Fruit fly (Drosophila melanogaster) whole organism, embryonic: ENCODE data around the gene CG8312.

Source experiments
- Bdp1 ChIP-seq: fragments of 200-800 bp; sonication (Bioruptor generic); optimal IDR thresholded peaks from 3 replicates; lab custom pipeline; 2016; ENCODE audit warnings: missing biosample characterization, missing genetic modification characterization
- CG10274 ChIP-seq: fragments of 200-800 bp; sonication (Bioruptor generic); optimal IDR thresholded peaks from 3 replicates; lab custom pipeline; 2017; ENCODE audit warnings: missing biosample characterization, mild to moderate bottlenecking, missing genetic modification characterization
- CG11085 ChIP-seq: fragments of 200-800 bp; sonication (Bioruptor generic); IDR thresholded peaks from 2 replicates; pipeline ENCODE4 v1.3.6; 2022; ENCODE audit warnings: missing biosample characterization, missing genetic modification characterization
- CG11398 ChIP-seq: fragments of 200-800 bp; sonication (Bioruptor generic); optimal IDR thresholded peaks from 2 replicates; lab custom pipeline; 2016; ENCODE audit warnings: missing biosample characterization, missing genetic modification characterization
- CG11456 ChIP-seq: fragments of 200-800 bp; sonication (Bioruptor generic); IDR thresholded peaks from 3 replicates; pipeline ENCODE4 v1.3.6; 2022; ENCODE audit warnings: missing biosample characterization, missing genetic modification characterization
- CG12236 ChIP-seq: fragments of 200-800 bp; sonication (Bioruptor generic); optimal IDR thresholded peaks from 2 replicates; lab custom pipeline; 2016; ENCODE audit warnings: missing biosample characterization, missing genetic modification characterization
- CG14014 ChIP-seq: fragments of 200-800 bp; sonication (Bioruptor generic); IDR thresholded peaks from 2 replicates; pipeline ENCODE4 v1.3.6; 2022; ENCODE audit warnings: missing biosample characterization, missing genetic modification characterization
- CG16863 ChIP-seq: fragments of 200-800 bp; sonication (Bioruptor generic); optimal IDR thresholded peaks from 3 replicates; lab custom pipeline; 2016; ENCODE audit warnings: missing biosample characterization, missing genetic modification characterization
- CG18619 ChIP-seq: fragments of 200-800 bp; sonication (Bioruptor generic); optimal IDR thresholded peaks from 3 replicates; lab custom pipeline; 2017; ENCODE audit warnings: missing biosample characterization, mild to moderate bottlenecking, missing genetic modification characterization
- CG30403 ChIP-seq: fragments of 200-800 bp; sonication (Bioruptor generic); optimal IDR thresholded peaks from 3 replicates; lab custom pipeline; 2016; ENCODE audit warnings: missing biosample characterization, missing genetic modification characterization
- CG4707 ChIP-seq: fragments of 200-800 bp; sonication (Bioruptor generic); optimal IDR thresholded peaks from 2 replicates; lab custom pipeline; 2018; ENCODE audit warnings: missing biosample characterization, mild to moderate bottlenecking, missing genetic modification characterization, moderate library complexity
- CG4730 ChIP-seq: fragments of 200-800 bp; sonication (Bioruptor generic); IDR thresholded peaks from 2 replicates; pipeline ENCODE4 v1.3.6; 2022; ENCODE audit warnings: missing biosample characterization, missing genetic modification characterization
- CG4854 ChIP-seq: fragments of 200-800 bp; sonication (Bioruptor generic); optimal IDR thresholded peaks from 2 replicates; lab custom pipeline; 2016; ENCODE audit warnings: missing biosample characterization, missing genetic modification characterization, inconsistent platforms
- CG6813 ChIP-seq: fragments of 200-800 bp; sonication (Bioruptor generic); optimal IDR thresholded peaks from 2 replicates; lab custom pipeline; 2017; ENCODE audit warnings: missing biosample characterization, missing genetic modification characterization, mild to moderate bottlenecking, moderate library complexity, missing genetic modification reagents
- CG7357 ChIP-seq: fragments of 200-800 bp; sonication (Bioruptor generic); IDR thresholded peaks from 3 replicates; pipeline ENCODE4 v1.3.6; 2022; ENCODE audit warnings: missing biosample characterization, missing genetic modification characterization
- CG7963 ChIP-seq: fragments of 200-800 bp; sonication (Bioruptor generic); IDR thresholded peaks from 3 replicates; pipeline ENCODE4 v1.3.6; 2022; ENCODE audit warnings: missing biosample characterization, missing genetic modification characterization; ENCODE audit not compliant: partially characterized antibody
- CG7987 ChIP-seq: fragments of 200-800 bp; sonication (Bioruptor generic); optimal IDR thresholded peaks from 2 replicates; lab custom pipeline; 2018; ENCODE audit warnings: missing biosample characterization, mild to moderate bottlenecking, missing genetic modification characterization, moderate library complexity
- CG8359 ChIP-seq: fragments of 200-800 bp; sonication (Bioruptor generic); optimal IDR thresholded peaks from 2 replicates; lab custom pipeline; 2017; ENCODE audit warnings: missing biosample characterization, mild to moderate bottlenecking, missing genetic modification characterization, borderline replicate concordance
- CG9437 ChIP-seq: fragments of 200-800 bp; sonication (Bioruptor generic); optimal IDR thresholded peaks from 2 replicates; lab custom pipeline; 2018; ENCODE audit warnings: missing biosample characterization, mild to moderate bottlenecking, missing genetic modification characterization
- Dek ChIP-seq: fragments of 200-800 bp; sonication (Bioruptor generic); optimal IDR thresholded peaks from 3 replicates; lab custom pipeline; 2019; ENCODE audit warnings: missing biosample characterization, mild to moderate bottlenecking, missing genetic modification characterization, moderate library complexity
- Elba2 ChIP-seq: fragments of 200-800 bp; sonication (Bioruptor generic); optimal IDR thresholded peaks from 3 replicates; lab custom pipeline; 2016; ENCODE audit warnings: missing biosample characterization, missing genetic modification characterization
- Gsc ChIP-seq: fragments of 200-800 bp; sonication (Bioruptor generic); IDR thresholded peaks from 2 replicates; pipeline ENCODE4 v1.3.6; 2022; ENCODE audit warnings: missing biosample characterization, missing genetic modification characterization
- Hmr ChIP-seq: fragments of 200-800 bp; sonication (Bioruptor generic); optimal IDR thresholded peaks from 3 replicates; lab custom pipeline; 2017; ENCODE audit warnings: mild to moderate bottlenecking, missing biosample characterization, missing genetic modification reagents, missing genetic modification characterization
- Hmx ChIP-seq: fragments of 200-800 bp; sonication (Bioruptor generic); optimal IDR thresholded peaks from 2 replicates; lab custom pipeline; 2016; ENCODE audit warnings: missing biosample characterization, missing genetic modification characterization
- Hsf ChIP-seq: fragments of 200-800 bp; sonication (Bioruptor generic); optimal IDR thresholded peaks from 3 replicates; lab custom pipeline; 2016; ENCODE audit warnings: missing biosample characterization, missing genetic modification characterization
- NFAT ChIP-seq: fragments of 200-800 bp; sonication (Bioruptor generic); IDR thresholded peaks from 2 replicates; pipeline ENCODE4 v1.3.6; 2022; ENCODE audit warnings: missing biosample characterization, missing genetic modification characterization
- NK7.1 ChIP-seq: fragments of 200-800 bp; sonication (Bioruptor generic); optimal IDR thresholded peaks from 3 replicates; lab custom pipeline; 2016; ENCODE audit warnings: missing biosample characterization, missing genetic modification characterization
- Nf-YA ChIP-seq: fragments of 200-800 bp; sonication (Bioruptor generic); IDR thresholded peaks from 2 replicates; pipeline ENCODE4 v1.3.6; 2022; ENCODE audit warnings: missing biosample characterization, missing genetic modification characterization
- Rfx ChIP-seq: fragments of 200-800 bp; sonication (Bioruptor generic); IDR thresholded peaks from 2 replicates; pipeline ENCODE4 v1.3.6; 2022; ENCODE audit warnings: missing biosample characterization, missing genetic modification characterization
- Taf1 ChIP-seq: fragments of 200-800 bp; sonication (Bioruptor generic); IDR thresholded peaks from 2 replicates; pipeline ENCODE4 v1.3.6; 2022; ENCODE audit warnings: missing biosample characterization, missing genetic modification characterization
- Trl ChIP-seq, 3 experiments: fragments of >200 bp in 2 of 3; fragments of 200-800 bp in 1 of 3; sonication (Bioruptor generic) in 1 of 3; optimal IDR thresholded peaks; 2 replicates in 1 of 3; 3 replicates in 2 of 3; lab custom pipeline; 2016 to 2017; ENCODE audit warnings: missing biosample characterization in 1 of 3, missing genetic modification characterization in 1 of 3
- ap ChIP-seq: fragments of 200-800 bp; sonication (Bioruptor generic); IDR thresholded peaks from 2 replicates; pipeline ENCODE4 v1.3.6; 2022; ENCODE audit warnings: missing biosample characterization, missing genetic modification characterization
- ara ChIP-seq: fragments of 200-800 bp; sonication (Bioruptor generic); IDR thresholded peaks from 2 replicates; pipeline ENCODE4 v1.3.6; 2022; ENCODE audit warnings: missing biosample characterization, missing genetic modification characterization
- bab2 ChIP-seq: fragments of 200-800 bp; sonication (Bioruptor generic); optimal IDR thresholded peaks from 2 replicates; lab custom pipeline; 2016; ENCODE audit warnings: missing biosample characterization, missing genetic modification characterization
- bowl ChIP-seq: fragments of 200-800 bp; sonication (Bioruptor generic); IDR thresholded peaks from 2 replicates; pipeline ENCODE4 v1.3.6; 2022; ENCODE audit warnings: missing biosample characterization, missing genetic modification characterization
- bsh ChIP-seq, 2 experiments: fragments of 200-800 bp; sonication (Bioruptor generic); optimal IDR thresholded peaks; 2 replicates each; lab custom pipeline; 2017 to 2018; ENCODE audit warnings: mild to moderate bottlenecking in 2 of 2, missing biosample characterization in 2 of 2, missing genetic modification characterization in 2 of 2, moderate library complexity in 1 of 2
- da ChIP-seq: fragments of 200-800 bp; sonication (Bioruptor generic); optimal IDR thresholded peaks from 2 replicates; lab custom pipeline; 2016; ENCODE audit warnings: missing biosample characterization, missing genetic modification characterization
- dm ChIP-seq: fragments of 200-800 bp; sonication (Bioruptor generic); optimal IDR thresholded peaks from 3 replicates; lab custom pipeline; 2016; ENCODE audit warnings: missing biosample characterization, missing genetic modification characterization
- hbn ChIP-seq: fragments of 200-800 bp; sonication (Bioruptor generic); IDR thresholded peaks from 2 replicates; pipeline ENCODE4 v1.3.6; 2022; ENCODE audit warnings: missing biosample characterization, missing genetic modification characterization; ENCODE audit not compliant: partially characterized antibody
- jigr1 ChIP-seq: fragments of 200-800 bp; sonication (Bioruptor generic); IDR thresholded peaks from 3 replicates; pipeline ENCODE4 v1.3.6; 2022; ENCODE audit warnings: missing biosample characterization, missing genetic modification characterization
- nau ChIP-seq: fragments of 200-800 bp; sonication (Bioruptor generic); optimal IDR thresholded peaks from 3 replicates; lab custom pipeline; 2017; ENCODE audit warnings: missing biosample characterization, mild to moderate bottlenecking, missing genetic modification characterization, missing genetic modification reagents
- nmo ChIP-seq: fragments of 200-800 bp; sonication (Bioruptor generic); optimal IDR thresholded peaks from 2 replicates; lab custom pipeline; 2018; ENCODE audit warnings: missing biosample characterization, mild to moderate bottlenecking, missing genetic modification characterization, moderate library complexity
- pb ChIP-seq: fragments of 200-800 bp; sonication (Bioruptor generic); optimal IDR thresholded peaks from 3 replicates; lab custom pipeline; 2016; ENCODE audit warnings: missing biosample characterization, missing genetic modification characterization
- pnt ChIP-seq: fragments of 200-800 bp; sonication (Bioruptor generic); optimal IDR thresholded peaks from 3 replicates; lab custom pipeline; 2016; ENCODE audit warnings: missing biosample characterization, missing genetic modification characterization
- row ChIP-seq: fragments of 200-800 bp; sonication (Bioruptor generic); IDR thresholded peaks from 3 replicates; pipeline ENCODE4 v1.3.6; 2022; ENCODE audit warnings: missing biosample characterization, missing genetic modification characterization
- salm ChIP-seq: fragments of 200-800 bp; sonication (Bioruptor generic); optimal IDR thresholded peaks from 2 replicates; lab custom pipeline; 2018; ENCODE audit warnings: missing biosample characterization, mild to moderate bottlenecking, missing genetic modification characterization
- sens ChIP-seq: fragments of 200-800 bp; sonication (Bioruptor generic); peaks from one replicate; lab custom pipeline; 2016; ENCODE audit warnings: missing biosample characterization, missing genetic modification characterization
- stwl ChIP-seq: fragments of 200-800 bp; sonication (Bioruptor generic); optimal IDR thresholded peaks from 3 replicates; lab custom pipeline; 2018; ENCODE audit warnings: missing biosample characterization, mild to moderate bottlenecking, missing genetic modification characterization, moderate library complexity
- tna ChIP-seq: fragments of 200-800 bp; sonication (Bioruptor generic); IDR thresholded peaks from 2 replicates; pipeline ENCODE4 v1.3.6; 2022; ENCODE audit warnings: missing biosample characterization, missing genetic modification characterization; ENCODE audit not compliant: partially characterized antibody
- wdn ChIP-seq: fragments of 200-800 bp; sonication (Bioruptor generic); IDR thresholded peaks from 2 replicates; pipeline ENCODE4 v1.3.6; 2022; ENCODE audit warnings: missing biosample characterization, missing genetic modification characterization
- zen ChIP-seq: fragments of 200-800 bp; sonication (Bioruptor generic); optimal IDR thresholded peaks from 3 replicates; lab custom pipeline; 2018; ENCODE audit warnings: missing biosample characterization, mild to moderate bottlenecking, missing genetic modification characterization, moderate library complexity

The CG8312 gene

DNA sequence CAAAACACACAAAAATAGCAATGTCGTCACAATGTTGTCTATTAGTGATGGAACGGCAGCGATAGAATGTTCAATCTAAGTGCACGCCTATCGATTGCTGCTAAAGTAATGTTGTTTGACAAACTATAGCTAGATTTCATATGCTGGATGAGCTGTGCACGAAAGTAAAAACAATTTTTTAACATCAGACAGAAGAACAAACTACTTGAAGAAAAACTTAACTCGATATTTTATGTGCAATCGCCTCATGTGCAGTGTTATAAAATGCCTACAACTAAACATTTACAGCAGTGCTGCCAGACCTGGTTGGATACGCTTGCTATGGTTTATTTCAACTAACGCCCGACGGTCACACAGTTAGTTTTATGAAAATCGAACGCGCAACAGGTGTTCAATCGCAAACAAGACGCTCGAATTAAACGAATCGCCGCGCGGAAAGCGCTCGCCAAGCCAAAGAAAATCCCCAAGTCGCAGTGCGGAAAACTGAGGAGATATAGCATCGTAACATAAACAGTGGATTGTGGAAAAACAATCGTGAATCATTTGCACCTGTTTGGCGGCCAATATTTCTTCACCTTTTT is at the start of gene CG8312, which contains the start of gene bocks (continued):
- TF ChIP-seq ara (no peak), pb (GFP tag; lab: Kevin White, UChicago) (no peak), row (GFP tag; lab: Robert Waterston, UW) (no peak), hbn (GFP tag; lab: Robert Waterston, UW) (no peak), CG11398 (GFP tag; lab: Kevin White, UChicago) (peak; percentile 21), CG7357 (GFP tag; lab: Robert Waterston, UW) (no peak), Nf-YA (no peak), sens (GFP tag; lab: Kevin White, UChicago) (peak; percentile 88), CG7963 (no peak), CG11456 (no peak), Taf1 (GFP tag; lab: Robert Waterston, UW) (no peak), pnt (peak; percentile 24), da (GFP tag; lab: Kevin White, UChicago) (peak; percentile 46), Trl (optimal IDR thresholded peaks at IDR 0.05; lab: Kevin White, UChicago) (no peak), Trl (GFP tag; optimal IDR thresholded peaks at IDR 0.05; lab: Kevin White, UChicago) (peak; percentile 63), nmo (peak; percentile 79), NFAT (GFP tag; lab: Robert Waterston, UW) (no peak), bab2 (GFP tag; lab: Kevin White, UChicago) (peak; percentile 47), ap (no peak), salm (no peak), CG4707 (GFP tag; lab: Kevin White, UChicago) (no peak), CG8359 (GFP tag; lab: Kevin White, UChicago) (no peak), CG7987 (GFP tag; lab: Kevin White, UChicago) (peak; percentile 8), Hmx (no peak), CG9437 (no peak), Bdp1 (GFP tag; lab: Kevin White, UChicago) (peak; percentile 26), Rfx (GFP tag; lab: Robert Waterston, UW) (no peak), CG4854 (GFP tag; lab: Kevin White, UChicago) (peak; percentile 3), NK7.1 (GFP tag; lab: Kevin White, UChicago) (no peak), dm (peak; percentile 58), Elba2 (GFP tag; lab: Kevin White, UChicago) (no peak), bsh (GFP tag; optimal IDR thresholded peaks at IDR 0.05; lab: Kevin White, UChicago) (no peak), CG11085 (GFP tag; lab: Robert Waterston, UW) (no peak), zen (tag; lab: Kevin White, UChicago) (peak; percentile 26), CG12236 (no peak), CG6813 (no peak), bowl (no peak), CG16863 (GFP tag; lab: Kevin White, UChicago) (no peak), wdn (GFP tag; lab: Robert Waterston, UW) (no peak), Dek (tag; lab: Kevin White, UChicago) (no peak), CG14014 (GFP tag; lab: Robert Waterston, UW) (no peak), nau (no peak), CG30403 (peak; percentile 65), Hsf (GFP tag; lab: Kevin White, UChicago) (peak; percentile 55), Gsc (GFP tag; lab: Robert Waterston, UW) (no peak), tna (no peak), jigr1 (no peak), stwl (peak; percentile 94), CG4730 (GFP tag; lab: Robert Waterston, UW) (no peak), Hmr (GFP tag; lab: Kevin White, UChicago) (peak; percentile 73), CG10274 (GFP tag; lab: Kevin White, UChicago) (no peak), CG18619 (GFP tag; lab: Kevin White, UChicago) (peak; percentile 29)
